Fruit fly (Drosophila melanogaster) whole organism, embryonic: Measurements from ENCODE around the gene Pvf3.

Experiments used
- Adf1 ChIP-seq: fragments of 200-800 bp; sonication (Bioruptor generic); IDR thresholded peaks from 2 replicates; pipeline ENCODE4 v1.3.6; 2022; ENCODE audit warnings: missing biosample characterization, missing genetic modification characterization
- Blimp-1 ChIP-seq: fragments of 200-800 bp; sonication (Bioruptor generic); optimal IDR thresholded peaks from 3 replicates; lab custom pipeline; 2018; ENCODE audit warnings: missing biosample characterization, missing genetic modification characterization, mild to moderate bottlenecking, moderate library complexity, missing genetic modification reagents
- CG11696 ChIP-seq: fragments of 200-800 bp; sonication (Bioruptor generic); IDR thresholded peaks from 2 replicates; pipeline ENCODE4 v1.3.6; 2022; ENCODE audit warnings: missing biosample characterization, missing genetic modification characterization
- CG12391 ChIP-seq: fragments of 200-800 bp; sonication (Bioruptor generic); optimal IDR thresholded peaks from 3 replicates; lab custom pipeline; 2018; ENCODE audit warnings: missing biosample characterization, mild to moderate bottlenecking, missing genetic modification characterization, moderate library complexity
- CG12744 ChIP-seq: fragments of 200-800 bp; sonication (Bioruptor generic); optimal IDR thresholded peaks from 2 replicates; lab custom pipeline; 2016; ENCODE audit warnings: missing biosample characterization, missing genetic modification characterization
- CG14050 ChIP-seq: fragments of 200-800 bp; sonication (Bioruptor generic); IDR thresholded peaks from 3 replicates; pipeline ENCODE4 v1.3.6; 2022; ENCODE audit warnings: missing biosample characterization, missing genetic modification characterization
- CG15696 ChIP-seq: fragments of 200-800 bp; sonication (Bioruptor generic); optimal IDR thresholded peaks from 2 replicates; lab custom pipeline; 2019; ENCODE audit warnings: missing biosample characterization, mild to moderate bottlenecking, missing genetic modification characterization, moderate library complexity
- CG18262 ChIP-seq: fragments of 200-800 bp; optimal IDR thresholded peaks from 3 replicates; lab custom pipeline; 2019; ENCODE audit warnings: missing biosample characterization, mild to moderate bottlenecking, missing genetic modification characterization, moderate library complexity
- CG1832 ChIP-seq: fragments of 200-800 bp; sonication (Bioruptor generic); optimal IDR thresholded peaks from 2 replicates; lab custom pipeline; 2017; ENCODE audit warnings: missing biosample characterization, mild to moderate bottlenecking, missing genetic modification characterization, inconsistent platforms
- CG3065 ChIP-seq: fragments of 200-800 bp; sonication (Bioruptor generic); optimal IDR thresholded peaks from 2 replicates; lab custom pipeline; 2016; ENCODE audit warnings: missing biosample characterization, missing genetic modification characterization
- CG3163 ChIP-seq: fragments of 200-800 bp; sonication (Bioruptor generic); optimal IDR thresholded peaks from 3 replicates; lab custom pipeline; 2016; ENCODE audit warnings: missing biosample characterization, missing genetic modification characterization
- CG3281 ChIP-seq: fragments of 200-800 bp; sonication (Bioruptor generic); optimal IDR thresholded peaks from 3 replicates; lab custom pipeline; 2017; ENCODE audit warnings: missing biosample characterization, mild to moderate bottlenecking, missing genetic modification characterization
- CG4360 ChIP-seq: fragments of 200-800 bp; sonication (Bioruptor generic); IDR thresholded peaks from 2 replicates; pipeline ENCODE4 v1.3.6; 2022; ENCODE audit warnings: missing biosample characterization, missing genetic modification characterization
- CG5180 ChIP-seq: fragments of 200-800 bp; sonication (Bioruptor generic); optimal IDR thresholded peaks from 3 replicates; lab custom pipeline; 2017; ENCODE audit warnings: missing biosample characterization, missing genetic modification characterization, mild to moderate bottlenecking, moderate library complexity, missing genetic modification reagents
- CG5245 ChIP-seq: fragments of 200-800 bp; sonication (Bioruptor generic); optimal IDR thresholded peaks from 3 replicates; lab custom pipeline; 2016; ENCODE audit warnings: missing biosample characterization, missing genetic modification characterization
- CG7963 ChIP-seq: fragments of 200-800 bp; sonication (Bioruptor generic); IDR thresholded peaks from 3 replicates; pipeline ENCODE4 v1.3.6; 2022; ENCODE audit warnings: missing biosample characterization, missing genetic modification characterization; ENCODE audit not compliant: partially characterized antibody
- CG8478 ChIP-seq: fragments of >200 bp; optimal IDR thresholded peaks from 2 replicates; lab custom pipeline; 2018
- CG9932 ChIP-seq: fragments of 200-800 bp; sonication (Bioruptor generic); IDR thresholded peaks from 2 replicates; pipeline ENCODE4 v1.3.6; 2022; ENCODE audit warnings: missing biosample characterization, missing genetic modification characterization
- Drgx ChIP-seq: fragments of 200-800 bp; sonication (Bioruptor generic); IDR thresholded peaks from 2 replicates; pipeline ENCODE4 v1.3.6; 2022; ENCODE audit warnings: missing biosample characterization, missing genetic modification characterization
- HLH3B ChIP-seq: fragments of 200-800 bp; sonication (Bioruptor generic); IDR thresholded peaks from 2 replicates; pipeline ENCODE4 v1.3.6; 2022; ENCODE audit warnings: missing biosample characterization, missing genetic modification characterization
- Hmr ChIP-seq: fragments of 200-800 bp; sonication (Bioruptor generic); optimal IDR thresholded peaks from 3 replicates; lab custom pipeline; 2017; ENCODE audit warnings: mild to moderate bottlenecking, missing biosample characterization, missing genetic modification reagents, missing genetic modification characterization
- Hr78 ChIP-seq, 2 experiments: fragments of 200-800 bp in 1 of 2; fragments of >200 bp in 1 of 2; sonication (Bioruptor generic) in 1 of 2; optimal IDR thresholded peaks; 2 replicates each; lab custom pipeline; 2017 to 2019; ENCODE audit warnings: missing biosample characterization in 2 of 2, missing genetic modification characterization in 2 of 2, mild to moderate bottlenecking in 1 of 2, moderate library complexity in 1 of 2
- NFAT ChIP-seq: fragments of 200-800 bp; sonication (Bioruptor generic); IDR thresholded peaks from 2 replicates; pipeline ENCODE4 v1.3.6; 2022; ENCODE audit warnings: missing biosample characterization, missing genetic modification characterization
- NfI ChIP-seq: fragments of 200-800 bp; sonication (Bioruptor generic); optimal IDR thresholded peaks from 3 replicates; lab custom pipeline; 2018; ENCODE audit warnings: missing biosample characterization, mild to moderate bottlenecking, missing genetic modification characterization, moderate library complexity
- Pdp1 ChIP-seq, 2 experiments: fragments of 200-800 bp; sonication (Bioruptor generic); optimal IDR thresholded peaks; 3 replicates each; lab custom pipeline; 2016; ENCODE audit warnings: missing biosample characterization in 2 of 2, missing genetic modification characterization in 2 of 2, mild to moderate bottlenecking in 1 of 2, moderate library complexity in 1 of 2
- Ptx1 ChIP-seq: fragments of 200-800 bp; sonication (Bioruptor generic); IDR thresholded peaks from 2 replicates; pipeline ENCODE4 v1.3.6; 2022; ENCODE audit warnings: missing biosample characterization, missing genetic modification characterization
- Scr ChIP-seq: fragments of 200-800 bp; sonication (Bioruptor generic); IDR thresholded peaks from 2 replicates; pipeline ENCODE4 v1.3.6; 2022; ENCODE audit warnings: missing biosample characterization, missing genetic modification characterization; ENCODE audit not compliant: partially characterized antibody
- Trl ChIP-seq, 3 experiments: fragments of >200 bp in 2 of 3; fragments of 200-800 bp in 1 of 3; sonication (Bioruptor generic) in 1 of 3; optimal IDR thresholded peaks; 2 replicates in 1 of 3; 3 replicates in 2 of 3; lab custom pipeline; 2016 to 2017; ENCODE audit warnings: missing biosample characterization in 1 of 3, missing genetic modification characterization in 1 of 3
- ac ChIP-seq: fragments of 200-800 bp; sonication (Bioruptor generic); optimal IDR thresholded peaks from 3 replicates; lab custom pipeline; 2017; ENCODE audit warnings: missing biosample characterization, mild to moderate bottlenecking, missing genetic modification characterization
- bsh ChIP-seq, 2 experiments: fragments of 200-800 bp; sonication (Bioruptor generic); optimal IDR thresholded peaks; 2 replicates each; lab custom pipeline; 2017 to 2018; ENCODE audit warnings: mild to moderate bottlenecking in 2 of 2, missing biosample characterization in 2 of 2, missing genetic modification characterization in 2 of 2, moderate library complexity in 1 of 2
- cwo ChIP-seq: fragments of 200-800 bp; sonication (Bioruptor generic); optimal IDR thresholded peaks from 3 replicates; lab custom pipeline; 2017; ENCODE audit warnings: missing biosample characterization, missing genetic modification characterization, mild to moderate bottlenecking, moderate library complexity, missing genetic modification reagents
- ewg ChIP-seq: fragments of 200-800 bp; sonication (Bioruptor generic); optimal IDR thresholded peaks from 3 replicates; lab custom pipeline; 2017; ENCODE audit warnings: mild to moderate bottlenecking, missing biosample characterization, missing genetic modification reagents, missing genetic modification characterization
- fd96Cb ChIP-seq: fragments of 200-800 bp; sonication (Bioruptor generic); optimal IDR thresholded peaks from 2 replicates; lab custom pipeline; 2018; ENCODE audit warnings: missing biosample characterization, mild to moderate bottlenecking, missing genetic modification characterization, moderate library complexity
- grau ChIP-seq: fragments of 200-800 bp; optimal IDR thresholded peaks from 3 replicates; lab custom pipeline; 2019; ENCODE audit warnings: missing biosample characterization, mild to moderate bottlenecking, missing genetic modification characterization, moderate library complexity
- hbn ChIP-seq: fragments of 200-800 bp; sonication (Bioruptor generic); IDR thresholded peaks from 2 replicates; pipeline ENCODE4 v1.3.6; 2022; ENCODE audit warnings: missing biosample characterization, missing genetic modification characterization; ENCODE audit not compliant: partially characterized antibody
- nerfin-1 ChIP-seq: fragments of 200-800 bp; sonication (Bioruptor generic); optimal IDR thresholded peaks from 3 replicates; lab custom pipeline; 2019; ENCODE audit warnings: missing biosample characterization, mild to moderate bottlenecking, missing genetic modification characterization, moderate library complexity
- pfk ChIP-seq: fragments of 200-800 bp; sonication (Bioruptor generic); optimal IDR thresholded peaks from 2 replicates; lab custom pipeline; 2018; ENCODE audit warnings: missing biosample characterization, mild to moderate bottlenecking, missing genetic modification characterization, moderate library complexity
- pho ChIP-seq: fragments of 200-800 bp; sonication (Bioruptor generic); optimal IDR thresholded peaks from 2 replicates; lab custom pipeline; 2016; ENCODE audit warnings: missing biosample characterization, missing genetic modification characterization
- pros ChIP-seq: fragments of 200-800 bp; sonication (Bioruptor generic); optimal IDR thresholded peaks from 3 replicates; lab custom pipeline; 2019; ENCODE audit warnings: missing biosample characterization, mild to moderate bottlenecking, missing genetic modification characterization, moderate library complexity
- rib ChIP-seq: fragments of 200-800 bp; sonication (Bioruptor generic); IDR thresholded peaks from 2 replicates; pipeline ENCODE4 v1.3.6; 2022; ENCODE audit warnings: missing biosample characterization, missing genetic modification characterization
- salm ChIP-seq: fragments of 200-800 bp; sonication (Bioruptor generic); optimal IDR thresholded peaks from 2 replicates; lab custom pipeline; 2018; ENCODE audit warnings: missing biosample characterization, mild to moderate bottlenecking, missing genetic modification characterization
- so ChIP-seq: fragments of 200-800 bp; sonication (Bioruptor generic); IDR thresholded peaks from 3 replicates; pipeline ENCODE4 v1.3.6; 2022; ENCODE audit warnings: missing biosample characterization, missing genetic modification characterization
- sqz ChIP-seq: fragments of 200-800 bp; sonication (Bioruptor generic); optimal IDR thresholded peaks from 3 replicates; lab custom pipeline; 2018; ENCODE audit warnings: missing biosample characterization, mild to moderate bottlenecking, missing genetic modification characterization
- stwl ChIP-seq: fragments of 200-800 bp; sonication (Bioruptor generic); optimal IDR thresholded peaks from 3 replicates; lab custom pipeline; 2018; ENCODE audit warnings: missing biosample characterization, mild to moderate bottlenecking, missing genetic modification characterization, moderate library complexity

The Pvf3 gene

DNA sequence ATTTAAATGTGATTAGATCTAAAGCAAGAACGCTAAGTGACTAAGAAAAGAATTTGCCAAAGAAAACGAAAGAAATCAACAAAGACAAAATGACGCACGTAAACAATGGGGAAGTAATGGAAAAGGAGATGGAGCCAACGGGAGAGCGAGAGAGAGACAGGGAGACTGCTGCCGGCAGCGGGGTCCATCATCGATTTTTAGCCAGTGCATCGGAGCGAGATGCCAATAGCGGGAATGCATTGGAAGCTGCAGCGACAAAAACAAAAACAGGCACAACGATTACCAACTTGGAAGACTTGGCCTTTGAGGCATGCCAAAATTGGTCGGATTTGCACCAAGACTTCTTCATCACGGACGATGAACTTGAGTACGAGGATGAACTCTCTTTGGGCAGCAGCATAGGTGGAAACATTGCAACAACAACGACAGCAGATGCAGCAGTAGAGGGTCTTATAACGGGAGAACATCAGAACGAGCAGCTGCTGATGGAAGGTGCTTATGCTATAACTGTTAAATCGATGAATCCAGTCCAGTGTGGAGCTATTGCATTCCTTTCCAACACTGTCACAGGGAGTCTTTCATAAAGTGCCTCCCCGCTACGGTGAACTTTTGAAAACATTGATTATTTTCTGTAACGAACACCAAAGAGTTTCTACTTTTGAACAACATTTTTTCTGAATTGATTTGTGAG, 106.9 kb downstream of the Pvf3 start (continued):
- TF ChIP-seq CG3163 (no peak), stwl (tag; lab: Kevin White, UChicago) (peak; percentile 67), bsh (GFP tag; optimal IDR thresholded peaks at IDR 0.05; lab: Kevin White, UChicago) (no peak), nerfin-1 (tag; lab: Kevin White, UChicago) (peak; percentile 47), CG8478 (lab: Kevin White, UChicago) (peak; percentile 33)
- TF ChIP-seq, all 482 proteins: peak for 9

DNA sequence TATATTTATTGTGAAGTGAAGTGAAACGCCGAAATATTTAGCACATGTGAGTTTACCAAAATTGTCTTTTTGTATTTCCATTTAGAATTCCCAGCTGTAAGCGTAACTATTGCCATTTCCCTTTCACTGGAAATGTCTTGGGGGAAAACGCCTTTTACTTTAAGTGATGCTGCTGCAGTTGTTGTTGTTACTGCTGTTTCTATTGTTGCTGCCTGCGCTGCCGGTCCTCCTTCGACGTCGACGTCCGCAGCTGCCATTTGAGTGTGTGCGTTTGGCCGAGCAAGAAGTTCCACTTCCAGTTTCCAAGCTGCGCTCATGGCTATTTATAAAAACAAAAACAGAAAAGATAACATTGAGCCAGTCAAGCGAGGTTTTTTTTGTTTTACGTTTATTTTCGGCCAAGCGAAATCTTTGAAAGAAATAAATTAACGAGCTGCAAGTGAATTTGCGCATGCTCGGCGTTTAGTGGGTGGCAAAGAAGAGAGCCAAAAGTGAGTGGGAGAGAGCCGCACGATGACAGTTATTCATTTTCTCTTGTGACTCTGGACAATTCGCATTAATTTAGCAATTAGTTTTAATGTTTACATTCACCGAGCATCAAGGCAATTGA, 107.7 kb downstream of the Pvf3 start:
- TF ChIP-seq Scr (GFP tag; lab: Robert Waterston, UW) (no peak), CG1832 (GFP tag; lab: Kevin White, UChicago) (no peak), hbn (no peak), Ptx1 (no peak), CG5180 (GFP tag; lab: Kevin White, UChicago) (no peak), pho (GFP tag; lab: Kevin White, UChicago) (peak; percentile 5), CG12744 (GFP tag; lab: Kevin White, UChicago) (no peak), so (GFP tag; lab: Robert Waterston, UW) (no peak), CG14050 (GFP tag; lab: Robert Waterston, UW) (no peak), sqz (GFP tag; lab: Kevin White, UChicago) (peak; percentile 45), CG4360 (GFP tag; lab: Robert Waterston, UW) (peak; percentile 87), CG18262 (no peak), Drgx (peak; percentile 29; the same call in 1 of the 2 replicates), Blimp-1 (GFP tag; lab: Kevin White, UChicago) (peak; percentile 15), Hr78 (GFP tag; optimal IDR thresholded peaks at IDR 0.05; lab: Kevin White, UChicago) (no peak), ewg (GFP tag; lab: Kevin White, UChicago) (peak; percentile 61), ac (GFP tag; lab: Kevin White, UChicago) (peak; percentile 12), Adf1 (GFP tag; lab: Robert Waterston, UW) (peak; percentile 69), CG11696 (GFP tag; lab: Robert Waterston, UW) (no peak), Trl (optimal IDR thresholded peaks at IDR 0.05; lab: Kevin White, UChicago) (peak; percentile 25 to 45), Trl (GFP tag; optimal IDR thresholded peaks at IDR 0.05; lab: Kevin White, UChicago) (no peak), pros (GFP tag; lab: Kevin White, UChicago) (peak; percentile 10), CG3065 (GFP tag; lab: Kevin White, UChicago) (no peak), HLH3B (GFP tag; lab: Robert Waterston, UW) (0 out of 2 replicates have a peak, but pooled peaks have one; percentile 6), fd96Cb (tag; lab: Kevin White, UChicago) (no peak)

DNA sequence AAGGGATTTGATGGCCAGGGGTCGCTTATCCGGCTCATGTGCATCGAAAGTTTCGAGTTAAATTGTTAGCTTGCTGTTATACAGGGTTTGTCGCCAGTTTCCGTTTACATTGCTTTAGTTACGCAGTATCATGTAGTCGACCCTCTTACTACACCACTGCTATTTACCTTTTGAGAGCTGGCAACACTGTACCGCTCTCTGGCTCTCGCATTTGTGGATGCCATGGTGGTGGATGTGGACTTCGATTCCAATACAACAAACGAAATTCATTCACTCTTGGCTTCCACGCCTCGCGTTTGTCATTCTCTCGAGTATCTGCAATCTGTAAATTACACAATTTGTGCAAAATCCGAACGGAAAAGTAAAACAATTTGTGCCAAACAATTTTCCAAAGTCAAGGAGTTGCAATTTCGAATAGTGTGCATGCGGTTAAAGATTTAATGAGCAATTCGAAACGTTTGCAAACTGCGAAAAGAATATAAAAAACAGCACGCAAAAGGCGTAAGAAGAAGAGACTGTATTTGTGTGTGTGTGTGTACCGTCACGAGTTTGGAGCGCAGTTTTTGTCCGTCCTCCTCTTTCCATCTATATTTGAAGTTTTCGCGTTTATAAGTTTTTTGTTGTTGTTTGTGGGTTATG, 108.4 kb downstream of the Pvf3 start:
- TF ChIP-seq grau (tag; lab: Kevin White, UChicago) (peak; percentile 8), rib (0 out of 2 replicates have a peak, but pooled peaks have one; percentile 18), CG12391 (tag; lab: Kevin White, UChicago) (no peak), Pdp1 (GFP tag; optimal IDR thresholded peaks at IDR 0.05; lab: Kevin White, UChicago) (peak; percentile 17 to 95), salm (tag; lab: Kevin White, UChicago) (no peak), pfk (GFP tag; lab: Kevin White, UChicago) (no peak), cwo (GFP tag; lab: Kevin White, UChicago) (peak; percentile 35), NFAT (GFP tag; lab: Robert Waterston, UW) (peak; percentile 6; the same call in 1 of the 2 replicates), bsh (GFP tag; optimal IDR thresholded peaks at IDR 0.05; lab: Kevin White, UChicago) (peak; percentile 19 to 24), CG9932 (GFP tag; lab: Robert Waterston, UW) (peak; percentile 53), CG7963 (GFP tag; lab: Robert Waterston, UW) (peak; percentile 100), CG3281 (GFP tag; lab: Kevin White, UChicago) (peak; percentile 21), NfI (GFP tag; lab: Kevin White, UChicago) (peak; percentile 24), CG15696 (tag; lab: Kevin White, UChicago) (no peak), Hmr (peak; percentile 39), CG5245 (GFP tag; lab: Kevin White, UChicago) (peak; percentile 21)
